Fruit fly (Drosophila melanogaster): ENCODE measurements around the gene Tsp39D.

Gene Tsp39D

DNA sequence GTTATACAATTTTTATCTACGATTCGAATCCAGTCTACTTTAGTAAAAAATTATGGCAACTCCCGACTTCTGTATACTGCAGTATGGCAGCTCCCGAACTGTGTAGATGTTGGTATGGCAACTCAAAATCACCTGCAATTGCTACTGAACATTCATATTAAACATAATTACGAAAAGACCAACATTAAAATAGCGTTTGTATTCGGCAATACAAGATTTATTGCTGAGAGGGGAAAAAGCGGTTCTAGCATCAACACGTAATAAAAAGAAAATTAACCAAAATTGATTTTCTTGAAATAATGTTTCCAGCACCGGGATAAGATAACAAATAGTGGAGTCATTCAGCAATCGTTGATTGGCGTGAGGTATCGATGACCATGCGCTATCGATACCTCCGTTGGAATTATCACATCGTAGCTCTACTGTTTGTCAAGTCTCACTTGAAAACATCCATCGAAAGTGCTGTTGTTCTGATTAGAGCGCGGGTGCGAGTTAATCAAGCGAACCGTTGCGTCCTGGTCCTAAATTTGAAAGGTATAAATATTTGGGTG lies at the start of gene Tsp39D:
Tsp39D (plus strand) TSS at position 405 of the 551 bp plus-strand sequence.
- peak; percentile 93; the same call in 1 of the 4 replicates for TF ChIP-seq chinmo (GFP tag; IDR thresholded peaks at IDR 0.05; ENCODE audit: partially characterized antibody)
- peak; percentile 67 for TF ChIP-seq pzg (GFP tag; optimal IDR thresholded peaks at IDR 0.05)
- TF ChIP-seq Dp (GFP tag; optimal IDR thresholded peaks at IDR 0.05), result peak; percentile 68
- TF ChIP-seq pita (GFP tag; optimal IDR thresholded peaks at IDR 0.05), result peak; percentile 49
- no peak for TF ChIP-seq CG18599 (GFP tag; optimal IDR thresholded peaks at IDR 0.05)
- no peak for TF ChIP-seq CG11398 (GFP tag; optimal IDR thresholded peaks at IDR 0.05)
- peak; percentile 89; the same call in 2 of the 3 replicates for TF ChIP-seq mld (GFP tag; IDR thresholded peaks at IDR 0.05; ENCODE audit: partially characterized antibody)
- peak; percentile 32; the same call in 1 of the 2 replicates for TF ChIP-seq MBD-R2 (GFP tag; IDR thresholded peaks at IDR 0.05)
- TF ChIP-seq ato (GFP tag; IDR thresholded peaks at IDR 0.05; ENCODE audit: partially characterized antibody), result peak; percentile 93
- TF ChIP-seq CG3163 (GFP tag; optimal IDR thresholded peaks at IDR 0.05), result peak; percentile 8
- TF ChIP-seq CG30020 (tag; optimal IDR thresholded peaks at IDR 0.05), result peak; percentile 73
- TF ChIP-seq HmgD (GFP tag; optimal IDR thresholded peaks at IDR 0.05), result peak; percentile 33
- no peak for TF ChIP-seq Ptx1 (GFP tag; IDR thresholded peaks at IDR 0.05)
- peak; percentile 83 for TF ChIP-seq CG7357 (GFP tag; IDR thresholded peaks at IDR 0.05)
- TF ChIP-seq Opbp (GFP tag; IDR thresholded peaks at IDR 0.05; ENCODE audit: partially characterized antibody), result peak; percentile 90
- peak; percentile 72 for TF ChIP-seq Lhr (GFP tag; optimal IDR thresholded peaks at IDR 0.05)
- no peak for TF ChIP-seq pan (optimal IDR thresholded peaks at IDR 0.05)
- TF ChIP-seq pan (GFP tag; optimal IDR thresholded peaks at IDR 0.05 in 1 of 2, IDR thresholded peaks at IDR 0.05 in 1 of 2), result no peak
- TF ChIP-seq Sry-δ (GFP tag; optimal IDR thresholded peaks at IDR 0.05), result peak; percentile 88
- TF ChIP-seq gfzf (GFP tag; optimal IDR thresholded peaks at IDR 0.05), result peak; percentile 40
- no peak for TF ChIP-seq pum (GFP tag; optimal IDR thresholded peaks at IDR 0.05)
- no peak for TF ChIP-seq MTF-1 (GFP tag; optimal IDR thresholded peaks at IDR 0.05; ENCODE audit: borderline replicate concordance)
- peak; percentile 87 for TF ChIP-seq CG14860 (GFP tag; IDR thresholded peaks at IDR 0.05; ENCODE audit: partially characterized antibody)
- peak; percentile 19 for TF ChIP-seq Side (GFP tag; optimal IDR thresholded peaks at IDR 0.05)
- TF ChIP-seq PHDP (tag; optimal IDR thresholded peaks at IDR 0.05), result peak; percentile 14
- peak; percentile 14 for TF ChIP-seq CG9797 (GFP tag; optimal IDR thresholded peaks at IDR 0.05)
- peak; percentile 32 for TF ChIP-seq CG2712 (tag; optimal IDR thresholded peaks at IDR 0.05)
- no peak for TF ChIP-seq CG6175 (GFP tag; IDR thresholded peaks at IDR 0.05)
- no peak for TF ChIP-seq disco-r (GFP tag; optimal IDR thresholded peaks at IDR 0.05)
- TF ChIP-seq CG3847 (GFP tag; IDR thresholded peaks at IDR 0.05), result peak; percentile 80; the same call in 1 of the 2 replicates
- peak; percentile 24 for TF ChIP-seq kay (GFP tag; optimal IDR thresholded peaks at IDR 0.05)
- TF ChIP-seq CG4617 (GFP tag; optimal IDR thresholded peaks at IDR 0.05; ENCODE audit: borderline replicate concordance), result peak; percentile 27
- peak; percentile 24; the same call in 1 of the 3 replicates for TF ChIP-seq row (GFP tag; IDR thresholded peaks at IDR 0.05)
- peak; percentile 54 for TF ChIP-seq nmo (GFP tag; optimal IDR thresholded peaks at IDR 0.05)
- TF ChIP-seq mirr (GFP tag; optimal IDR thresholded peaks at IDR 0.05), result no peak
- TF ChIP-seq E2f2 (GFP tag; IDR thresholded peaks at IDR 0.05), result peak; percentile 71
- peak; percentile 90 for TF ChIP-seq CG34224 (GFP tag; IDR thresholded peaks at IDR 0.05; ENCODE audit: partially characterized antibody)
- TF ChIP-seq unc-4 (GFP tag; IDR thresholded peaks at IDR 0.05; ENCODE audit: partially characterized antibody), result peak; percentile 87
- peak in 1 of 2 experiments; percentile 12 for TF ChIP-seq dpn (GFP tag; optimal IDR thresholded peaks at IDR 0.05)
- no peak for TF ChIP-seq CG16779 (GFP tag; IDR thresholded peaks at IDR 0.05)
- peak in 1 of 2 experiments; percentile 94 for TF ChIP-seq Pdp1 (GFP tag; optimal IDR thresholded peaks at IDR 0.05)
- TF ChIP-seq CG12659 (GFP tag; optimal IDR thresholded peaks at IDR 0.05), result peak; percentile 86
- peak; percentile 64; the same call in 1 of the 3 replicates for TF ChIP-seq zen2 (GFP tag; IDR thresholded peaks at IDR 0.05; ENCODE audit: partially characterized antibody)
- TF ChIP-seq knrl (GFP tag; IDR thresholded peaks at IDR 0.05; ENCODE audit: partially characterized antibody), result peak; percentile 96
- peak; percentile 48 for TF ChIP-seq dm (GFP tag; optimal IDR thresholded peaks at IDR 0.05)
- TF ChIP-seq insv (GFP tag; optimal IDR thresholded peaks at IDR 0.05), result peak in 1 of 2 experiments; percentile 94
- peak; percentile 89 for TF ChIP-seq Dll (GFP tag; IDR thresholded peaks at IDR 0.05; ENCODE audit: partially characterized antibody)
- peak; percentile 92 for TF ChIP-seq CG7963 (GFP tag; IDR thresholded peaks at IDR 0.05; ENCODE audit: partially characterized antibody)

Data from whole organism, embryonic.